Worm (Caenorhabditis elegans) whole organism, mixed stage, embryonic: ENCODE results near the gene F54H12.4.
A peak's percentile ranks its signal among the peaks of the same experiment; 100 is the strongest.

Experiments
- M03D4.4 ChIP-seq: sonication (generic microtip); optimal IDR thresholded peaks from 2 replicates; lab custom pipeline; 2017; ENCODE audit warnings: mild to moderate bottlenecking, missing genetic modification characterization, missing compliant biosample characterization
- blmp-1 ChIP-seq: fragments of 150-350 bp; optimal IDR thresholded peaks from 2 replicates; lab custom pipeline; 2014; ENCODE audit warnings: missing biosample characterization, missing genetic modification characterization
- ceh-43 ChIP-seq: fragments of 200-800 bp; sonication (Bioruptor generic); optimal IDR thresholded peaks from 2 replicates; lab custom pipeline; 2018; ENCODE audit warnings: mild to moderate bottlenecking, missing genetic modification characterization, moderate library complexity, missing compliant biosample characterization
- ham-2 ChIP-seq: fragments of 200-800 bp; sonication (Bioruptor generic); optimal IDR thresholded peaks from 2 replicates; lab custom pipeline; 2018; ENCODE audit warnings: mild to moderate bottlenecking, missing genetic modification characterization, missing compliant biosample characterization
- lsy-2 ChIP-seq: fragments of 150-350 bp; optimal IDR thresholded peaks from 2 replicates; lab custom pipeline; 2014; ENCODE audit warnings: missing biosample characterization, missing genetic modification characterization
- nhr-237 ChIP-seq: fragments of 150-350 bp; optimal IDR thresholded peaks from 2 replicates; lab custom pipeline; 2014; ENCODE audit warnings: missing biosample characterization, missing genetic modification characterization
- snpc-4 ChIP-seq: fragments of 150-350 bp; optimal IDR thresholded peaks from 2 replicates; lab custom pipeline; 2014; ENCODE audit warnings: missing biosample characterization, missing genetic modification characterization
- sptf-1 ChIP-seq: sonication (generic microtip); optimal IDR thresholded peaks from 2 replicates; lab custom pipeline; 2017; ENCODE audit warnings: mild to moderate bottlenecking, missing genetic modification characterization, moderate library complexity, missing compliant biosample characterization
- unc-120 ChIP-seq: sonication (generic microtip); optimal IDR thresholded peaks from 2 replicates; lab custom pipeline; 2017; ENCODE audit warnings: missing genetic modification characterization, missing compliant biosample characterization; ENCODE audit not compliant: poor library complexity, severe bottlenecking
- unc-39 ChIP-seq: fragments of 150-350 bp; optimal IDR thresholded peaks from 2 replicates; lab custom pipeline; 2014; ENCODE audit warnings: missing biosample characterization, missing genetic modification characterization
- unc-62 ChIP-seq: fragments of 150-350 bp; optimal IDR thresholded peaks from 2 replicates; lab custom pipeline; 2014; ENCODE audit warnings: missing biosample characterization, missing genetic modification reagents, missing genetic modification characterization

ce11 chrIII:7928549-7929129 lies 33.9 kb downstream of the F54H12.4 start, which contains the start of the genes C29E4.13 and npp-15:
- TF ChIP-seq blmp-1 (tag; lab: Kevin White, UChicago) (no peak), unc-39 (tag; lab: Kevin White, UChicago) (no peak), ceh-43 (GFP tag; lab: Kevin White, UChicago) (no peak), unc-62 (GFP tag; lab: Kevin White, UChicago) (no peak), nhr-237 (tag; lab: Kevin White, UChicago) (peak; percentile 16), M03D4.4 (tag; lab: Kevin White, UChicago) (no peak), ham-2 (GFP tag; lab: Kevin White, UChicago) (no peak), sptf-1 (tag; lab: Kevin White, UChicago) (no peak), snpc-4 (tag; lab: Kevin White, UChicago) (no peak), lsy-2 (tag; lab: Kevin White, UChicago) (peak; percentile 34), unc-120 (no peak)
